Worm (Caenorhabditis elegans) whole organism, mixed stage, embryonic: Measurements from ENCODE around the gene C35A5.5.

ENCODE experiments used
- cnd-1 ChIP-seq: fragments of 200-800 bp; sonication (Bioruptor generic); optimal IDR thresholded peaks from 2 replicates; lab custom pipeline; 2018; ENCODE audit warnings: mild to moderate bottlenecking, missing genetic modification characterization, missing compliant biosample characterization
- drap-1 ChIP-seq: fragments of 200-800 bp; sonication (Bioruptor generic); optimal IDR thresholded peaks from 3 replicates; lab custom pipeline; 2018; ENCODE audit warnings: mild to moderate bottlenecking, missing genetic modification characterization, missing compliant biosample characterization
- elt-1 ChIP-seq: sonication (generic microtip); optimal IDR thresholded peaks from 2 replicates; lab custom pipeline; 2017; ENCODE audit warnings: missing genetic modification characterization, mild to moderate bottlenecking, missing compliant biosample characterization, antibody characterized with exemption, moderate library complexity, borderline replicate concordance; ENCODE audit not compliant: insufficient read depth
- nhr-28 ChIP-seq: fragments of 150-350 bp; optimal IDR thresholded peaks from 2 replicates; lab custom pipeline; 2014; ENCODE audit warnings: missing biosample characterization, missing genetic modification characterization
- nhr-76 ChIP-seq: sonication (generic microtip); optimal IDR thresholded peaks from 2 replicates; lab custom pipeline; 2017; ENCODE audit warnings: missing biosample characterization, missing genetic modification characterization
- snpc-4 ChIP-seq: fragments of 150-350 bp; optimal IDR thresholded peaks from 2 replicates; lab custom pipeline; 2014; ENCODE audit warnings: missing biosample characterization, missing genetic modification characterization
- sptf-1 ChIP-seq: sonication (generic microtip); optimal IDR thresholded peaks from 2 replicates; lab custom pipeline; 2017; ENCODE audit warnings: mild to moderate bottlenecking, missing genetic modification characterization, moderate library complexity, missing compliant biosample characterization
- unc-62 ChIP-seq: fragments of 150-350 bp; optimal IDR thresholded peaks from 2 replicates; lab custom pipeline; 2014; ENCODE audit warnings: missing biosample characterization, missing genetic modification reagents, missing genetic modification characterization
- zip-8 ChIP-seq: fragments of 150-350 bp; optimal IDR thresholded peaks from 2 replicates; lab custom pipeline; 2014; ENCODE audit warnings: missing biosample characterization, missing genetic modification characterization
- ztf-11 ChIP-seq: fragments of 150-350 bp; optimal IDR thresholded peaks from 2 replicates; lab custom pipeline; 2014; ENCODE audit warnings: missing biosample characterization, missing genetic modification characterization

ce11 chrV:10508855-10509254 lies 3.2 kb downstream of the C35A5.5 start, which contains the start of gene C35A5.6:
- TF ChIP-seq sptf-1 (tag; lab: Kevin White, UChicago) = no peak
- no peak for TF ChIP-seq drap-1 (GFP tag; lab: Kevin White, UChicago)
- no peak for TF ChIP-seq nhr-28 (tag; lab: Kevin White, UChicago)
- TF ChIP-seq unc-62 (GFP tag; lab: Kevin White, UChicago) = no peak
- no peak for TF ChIP-seq ztf-11 (tag; lab: Kevin White, UChicago)
- no peak for TF ChIP-seq nhr-76
- no peak for TF ChIP-seq elt-1 (tag; lab: Kevin White, UChicago)
- TF ChIP-seq snpc-4 = no peak
- no peak for TF ChIP-seq zip-8 (tag; lab: Kevin White, UChicago)
- no peak for TF ChIP-seq cnd-1 (tag; lab: Kevin White, UChicago)
